Worm (Caenorhabditis elegans): ENCODE results near the gene clec-61.

- TF ChIP-seq nhr-6 (tag; optimal IDR thresholded peaks at IDR 0.05) (no peak), fos-1 (tag; optimal IDR thresholded peaks at IDR 0.05) (no peak), ztf-11 (tag; optimal IDR thresholded peaks at IDR 0.05) (no peak), unc-39 (tag; optimal IDR thresholded peaks at IDR 0.05) (no peak)
These were observed 40.6 kb upstream of the clec-61 start for ce11 chrII:10530907-10531306.

Data from whole organism, L4 larva.